Worm (Caenorhabditis elegans) whole organism, late embryonic: ENCODE results near the gene sru-35.

Experiments used
- dve-1 ChIP-seq: sonication (generic microtip); optimal IDR thresholded peaks from 2 replicates; lab custom pipeline; 2017; ENCODE audit warnings: antibody characterized with exemption, mild to moderate bottlenecking, missing genetic modification characterization, missing compliant biosample characterization
- elt-4 ChIP-seq: sonication (generic microtip); optimal IDR thresholded peaks from 2 replicates; lab custom pipeline; 2016; ENCODE audit warnings: missing genetic modification characterization, missing compliant biosample characterization
- nfya-1 ChIP-seq: sonication (generic microtip); optimal IDR thresholded peaks from 2 replicates; lab custom pipeline; 2017; ENCODE audit warnings: missing genetic modification characterization, mild to moderate bottlenecking, missing compliant biosample characterization, antibody characterized with exemption, moderate library complexity
- pat-9 ChIP-seq: fragments of 200-800 bp; sonication (Bioruptor generic); optimal IDR thresholded peaks from 2 replicates; lab custom pipeline; 2018; ENCODE audit warnings: mild to moderate bottlenecking, missing genetic modification characterization, moderate library complexity, missing compliant biosample characterization
- pha-2 ChIP-seq: sonication (generic microtip); optimal IDR thresholded peaks from 2 replicates; lab custom pipeline; 2017; ENCODE audit warnings: mild to moderate bottlenecking, missing genetic modification characterization, missing compliant biosample characterization
- pqm-1 ChIP-seq: sonication (generic microtip); optimal IDR thresholded peaks from 2 replicates; lab custom pipeline; 2016; ENCODE audit warnings: missing genetic modification characterization, missing compliant biosample characterization
- syd-9 ChIP-seq: sonication (generic microtip); optimal IDR thresholded peaks from 2 replicates; lab custom pipeline; 2016; ENCODE audit warnings: mild to moderate bottlenecking, missing genetic modification characterization, moderate library complexity, missing compliant biosample characterization

sru-35 gene

DNA sequence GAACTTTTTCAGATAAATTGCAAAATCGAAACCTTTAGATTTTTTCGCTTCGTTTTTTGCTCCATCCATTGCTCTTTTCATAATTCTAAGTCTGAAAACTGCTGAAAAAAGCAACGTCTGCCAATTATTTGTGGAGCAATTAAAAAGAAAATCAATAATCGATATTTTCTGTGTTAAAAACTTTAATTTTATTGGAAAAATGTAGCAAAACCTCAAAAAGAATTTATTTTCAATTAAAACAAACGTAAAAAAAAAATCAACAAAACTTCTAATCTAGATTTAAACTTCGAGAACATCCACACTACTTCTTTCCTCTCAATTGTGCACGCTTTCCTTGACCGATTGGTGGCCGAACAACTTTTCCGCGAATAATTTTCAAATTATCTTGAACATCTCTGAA lies 50.8 kb downstream of the sru-35 start, which contains the start of gene F21D5.5:
Gene F21D5.5 (minus strand): TSS at position 101 of the 400 bp plus-strand sequence.
- no peak for TF ChIP-seq pqm-1 (tag; lab: Kevin White, UChicago)
- TF ChIP-seq dve-1 = no peak
- no peak for TF ChIP-seq pha-2 (tag; lab: Kevin White, UChicago)
- no peak for TF ChIP-seq elt-4
- TF ChIP-seq syd-9 = no peak
- no peak for TF ChIP-seq nfya-1 (tag; lab: Kevin White, UChicago)
- TF ChIP-seq pat-9 (tag; lab: Kevin White, UChicago) = no peak
- TF ChIP-seq, all 69 proteins: peak for 0
